Worm (Caenorhabditis elegans): ENCODE data around the gene ZK262.2.

The ZK262.2 gene

DNA sequence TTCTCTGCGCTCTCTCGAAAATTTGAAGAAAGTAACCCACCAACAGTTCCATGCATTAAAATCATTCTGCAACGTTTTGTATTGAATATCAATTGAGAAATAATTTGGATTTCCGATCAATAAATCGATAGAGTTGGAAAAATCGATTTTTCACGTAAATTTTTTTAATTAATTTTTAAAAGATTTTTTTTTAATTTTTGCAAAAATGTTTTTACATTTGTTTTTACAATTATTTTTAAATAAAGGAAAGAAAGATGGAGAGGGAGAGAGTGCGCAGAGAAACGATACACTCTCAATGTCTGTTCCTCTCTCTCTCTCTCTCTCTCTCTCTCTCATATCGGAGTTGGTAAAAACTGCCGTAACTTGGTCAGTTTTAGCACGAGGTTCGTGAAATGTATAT lies 12.8 kb upstream of the ZK262.2 start, which contains the start of gene ZK262.19:
ZK262.19 (minus strand) TSS at position 101 of the 400 bp plus-strand sequence.
- TF ChIP-seq ceh-2 (tag; optimal IDR thresholded peaks at IDR 0.05): no peak
- TF ChIP-seq madf-2 (tag; optimal IDR thresholded peaks at IDR 0.05): no peak
- no peak for TF ChIP-seq ceh-45 (GFP tag; IDR thresholded peaks at IDR 0.05)
- TF ChIP-seq dmd-4 (tag; optimal IDR thresholded peaks at IDR 0.05; ENCODE audit: borderline replicate concordance): no peak
- no peak for TF ChIP-seq sox-4 (tag; optimal IDR thresholded peaks at IDR 0.05)
- TF ChIP-seq syd-9 (tag; optimal IDR thresholded peaks at IDR 0.05): no peak
- no peak for TF ChIP-seq ceh-9 (tag; optimal IDR thresholded peaks at IDR 0.05)
- no peak for TF ChIP-seq pros-1 (tag; optimal IDR thresholded peaks at IDR 0.05)
- no peak for TF ChIP-seq hlh-8 (tag; optimal IDR thresholded peaks at IDR 0.05)
- TF ChIP-seq pha-2 (tag; optimal IDR thresholded peaks at IDR 0.05): no peak
- no peak for TF ChIP-seq sdc-2 (tag; optimal IDR thresholded peaks at IDR 0.05)
- no peak for TF ChIP-seq hlh-30 (tag; optimal IDR thresholded peaks at IDR 0.05; ENCODE audit: insufficient read depth)

DNA sequence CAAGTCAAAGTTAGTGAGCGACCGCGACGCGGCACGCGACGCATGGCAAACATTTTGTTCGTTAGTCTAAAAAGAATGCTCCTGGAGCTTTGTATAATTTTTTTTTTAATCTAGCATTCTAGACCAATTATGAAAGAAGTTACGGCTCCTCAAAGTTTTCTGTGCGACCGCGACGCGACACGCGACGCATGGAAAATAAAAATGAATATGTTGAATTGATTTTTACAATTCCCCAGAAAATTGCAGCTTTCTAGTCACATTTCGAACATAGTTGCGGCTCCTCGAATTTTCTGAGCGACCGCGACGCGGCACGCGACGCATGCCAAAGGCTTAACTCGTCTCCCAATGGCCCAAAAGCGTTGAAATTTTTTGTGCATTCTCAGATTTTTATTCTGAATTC lies 11.7 kb upstream of the ZK262.2 start, which contains the start of gene ZK262.4:
ZK262.4 (minus strand) TSS at position 101 of the 400 bp plus-strand sequence.
- TF ChIP-seq ceh-9 (tag; optimal IDR thresholded peaks at IDR 0.05): no peak

DNA sequence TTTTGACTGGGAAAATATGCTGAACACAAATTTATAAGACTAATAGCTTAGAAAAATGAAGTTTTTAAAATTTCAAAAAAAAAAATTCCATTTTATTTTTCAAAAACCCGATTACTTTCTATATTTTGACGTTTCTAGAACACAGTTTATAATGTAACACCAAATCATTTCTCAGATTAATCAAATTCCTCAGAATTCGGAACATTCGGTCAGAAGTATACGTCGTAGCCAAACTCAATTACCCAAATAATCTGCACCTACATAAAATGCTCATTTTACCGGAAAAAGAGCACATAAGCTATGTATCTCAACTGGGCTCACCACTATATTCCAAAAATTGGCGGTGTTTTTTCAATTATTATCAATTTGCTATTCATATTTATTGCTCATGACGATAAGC lies 8.0 kb upstream of the ZK262.2 start, which contains the start of gene srj-26:
srj-26 (plus strand) TSS at position 301 of the 400 bp plus-strand sequence.
- TF ChIP-seq hlh-6 (tag; optimal IDR thresholded peaks at IDR 0.05) (no peak), hlh-13 (GFP tag; optimal IDR thresholded peaks at IDR 0.05) (no peak), unc-3 (GFP tag; conservative IDR thresholded peaks at IDR 0.05) (no peak), unc-3 (tag; optimal IDR thresholded peaks at IDR 0.05) (no peak), ref-2 (tag; optimal IDR thresholded peaks at IDR 0.05) (no peak), ceh-22 (tag; optimal IDR thresholded peaks at IDR 0.05) (no peak), pag-3 (tag; optimal IDR thresholded peaks at IDR 0.05; ENCODE audit: borderline replicate concordance) (no peak), ceh-9 (tag; optimal IDR thresholded peaks at IDR 0.05) (no peak), pha-2 (tag; optimal IDR thresholded peaks at IDR 0.05) (no peak), nhr-11 (tag; optimal IDR thresholded peaks at IDR 0.05) (no peak), zip-5 (tag; optimal IDR thresholded peaks at IDR 0.05) (no peak), fax-1 (tag; optimal IDR thresholded peaks at IDR 0.05) (no peak)

DNA sequence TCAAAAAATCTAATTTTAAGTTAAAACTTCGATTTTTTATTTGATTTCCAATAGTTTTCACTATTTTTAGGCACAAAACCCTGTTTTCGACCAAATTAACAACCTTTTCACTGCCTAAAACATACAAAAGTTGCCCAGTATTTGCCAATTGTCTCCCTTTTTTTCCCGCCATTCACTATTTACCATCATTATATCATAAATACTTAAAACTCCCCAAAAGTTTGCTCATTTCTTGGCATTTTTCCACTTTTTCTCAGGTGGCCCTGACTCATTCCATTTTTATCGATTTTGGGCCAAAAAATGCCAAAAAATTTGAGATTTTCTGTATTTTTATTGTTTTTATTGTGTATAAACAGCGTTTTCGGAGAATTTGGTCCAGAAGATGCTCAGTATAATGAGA lies 1.3 kb upstream of the ZK262.2 start, which contains the start of gene txt-8:
txt-8 (plus strand) TSS at position 301 of the 400 bp plus-strand sequence.
- TF ChIP-seq ceh-30 (tag; optimal IDR thresholded peaks at IDR 0.05) (no peak), elt-4 (tag; optimal IDR thresholded peaks at IDR 0.05) (no peak), fkh-10 (GFP tag; optimal IDR thresholded peaks at IDR 0.05) (no peak), unc-86 (tag; optimal IDR thresholded peaks at IDR 0.05) (no peak), ceh-19 (GFP tag; optimal IDR thresholded peaks at IDR 0.05) (no peak), ceh-22 (tag; optimal IDR thresholded peaks at IDR 0.05) (no peak), ahr-1 (tag; optimal IDR thresholded peaks at IDR 0.05) (no peak), tbx-2 (tag; optimal IDR thresholded peaks at IDR 0.05) (no peak), lim-6 (tag; optimal IDR thresholded peaks at IDR 0.05) (no peak), ceh-34 (tag; optimal IDR thresholded peaks at IDR 0.05) (no peak), hlh-15 (tag; optimal IDR thresholded peaks at IDR 0.05) (no peak), K02D7.2 (tag; optimal IDR thresholded peaks at IDR 0.05) (no peak), unc-55 (GFP tag; optimal IDR thresholded peaks at IDR 0.05) (no peak), tbx-7 (tag; optimal IDR thresholded peaks at IDR 0.05) (no peak), zip-5 (tag; optimal IDR thresholded peaks at IDR 0.05) (no peak), dmd-4 (tag; optimal IDR thresholded peaks at IDR 0.05; ENCODE audit: borderline replicate concordance) (no peak), C08G9.2 (tag; optimal IDR thresholded peaks at IDR 0.05) (no peak), sox-4 (tag; optimal IDR thresholded peaks at IDR 0.05) (no peak), ceh-14 (tag; optimal IDR thresholded peaks at IDR 0.05) (no peak)
